Worm (Caenorhabditis elegans): ENCODE measurements around the gene fbxa-7.

DNA sequence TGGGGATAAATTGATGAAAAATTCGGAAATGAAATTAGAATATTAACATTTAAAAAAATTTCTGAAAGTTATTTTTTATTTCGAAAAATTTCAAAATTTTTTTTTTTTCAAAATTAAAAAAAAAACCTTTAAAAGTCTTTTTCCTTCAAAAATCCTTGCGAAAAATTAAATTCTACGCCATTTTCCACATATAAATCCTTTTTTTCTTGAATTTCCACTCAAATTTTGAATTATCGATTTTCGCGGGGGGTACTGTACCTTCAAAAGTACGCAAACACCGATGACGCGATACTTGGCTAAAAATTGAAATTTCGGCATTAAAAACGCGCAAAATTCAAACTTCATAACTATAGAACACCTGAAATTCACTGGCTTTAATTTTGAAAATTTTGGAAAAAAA, 40.6 kb downstream of the fbxa-7 start:
- TF ChIP-seq elt-1 (tag; optimal IDR thresholded peaks at IDR 0.05; ENCODE audit: borderline replicate concordance, insufficient read depth) (no peak), snpc-4 (tag; optimal IDR thresholded peaks at IDR 0.05) (no peak), nhr-76 (tag; optimal IDR thresholded peaks at IDR 0.05) (no peak), unc-39 (tag; optimal IDR thresholded peaks at IDR 0.05) (no peak), sptf-1 (tag; optimal IDR thresholded peaks at IDR 0.05) (no peak)
